Fruit fly (Drosophila melanogaster) whole organism, prepupa: ENCODE measurements around the gene CG13917.

Experiments
- Blimp-1 ChIP-seq: fragments of 200-800 bp; sonication (Bioruptor generic); optimal IDR thresholded peaks from 3 replicates; lab custom pipeline; 2017; ENCODE audit warnings: missing biosample characterization, missing genetic modification characterization, mild to moderate bottlenecking, moderate library complexity, missing genetic modification reagents
- CG10631 ChIP-seq: fragments of 200-800 bp; sonication (Bioruptor generic); optimal IDR thresholded peaks from 2 replicates; lab custom pipeline; 2016; ENCODE audit warnings: missing biosample characterization, missing genetic modification characterization
- CG11294 ChIP-seq: fragments of 200-800 bp; sonication (Bioruptor generic); IDR thresholded peaks from 2 replicates; pipeline ENCODE4 v1.3.6; 2022; ENCODE audit warnings: missing biosample characterization, missing genetic modification characterization
- CG1621 ChIP-seq: fragments of 200-800 bp; sonication (Bioruptor generic); optimal IDR thresholded peaks from 3 replicates; lab custom pipeline; 2018; ENCODE audit warnings: missing biosample characterization, mild to moderate bottlenecking, missing genetic modification characterization
- CG16779 ChIP-seq: fragments of 200-800 bp; sonication (Bioruptor generic); optimal IDR thresholded peaks from 3 replicates; lab custom pipeline; 2017; ENCODE audit warnings: missing biosample characterization, mild to moderate bottlenecking, missing genetic modification characterization
- CG3032 ChIP-seq: fragments of 200-800 bp; optimal IDR thresholded peaks from 2 replicates; lab custom pipeline; 2019; ENCODE audit warnings: missing biosample characterization, mild to moderate bottlenecking, missing genetic modification characterization, moderate library complexity
- CG31627 ChIP-seq: fragments of 200-800 bp; sonication (Bioruptor generic); optimal IDR thresholded peaks from 3 replicates; lab custom pipeline; 2016; ENCODE audit warnings: missing biosample characterization, missing genetic modification characterization
- CG32006 ChIP-seq: fragments of 200-800 bp; sonication (Bioruptor generic); optimal IDR thresholded peaks from 3 replicates; lab custom pipeline; 2017; ENCODE audit warnings: missing biosample characterization, mild to moderate bottlenecking, missing genetic modification characterization
- CG34406 ChIP-seq: fragments of 200-800 bp; sonication (Bioruptor generic); optimal IDR thresholded peaks from 3 replicates; lab custom pipeline; 2016; ENCODE audit warnings: missing biosample characterization, missing genetic modification characterization
- CG4318 ChIP-seq: fragments of 200-800 bp; sonication (Bioruptor generic); optimal IDR thresholded peaks from 3 replicates; lab custom pipeline; 2017; ENCODE audit warnings: missing biosample characterization, mild to moderate bottlenecking, missing genetic modification characterization
- CG6808 ChIP-seq: fragments of 200-800 bp; sonication (Bioruptor generic); optimal IDR thresholded peaks from 3 replicates; lab custom pipeline; 2017; ENCODE audit warnings: missing biosample characterization, missing genetic modification characterization, mild to moderate bottlenecking, moderate library complexity, missing genetic modification reagents
- CG6854 ChIP-seq: fragments of 200-800 bp; sonication (Bioruptor generic); optimal IDR thresholded peaks from 2 replicates; lab custom pipeline; 2017; ENCODE audit warnings: missing biosample characterization, mild to moderate bottlenecking, missing genetic modification characterization
- CG7368 ChIP-seq: fragments of 200-800 bp; sonication (Bioruptor generic); optimal IDR thresholded peaks from 3 replicates; lab custom pipeline; 2016; ENCODE audit warnings: missing biosample characterization, missing genetic modification characterization
- CG8119 ChIP-seq: fragments of 200-800 bp; sonication (Bioruptor generic); IDR thresholded peaks from 3 replicates; pipeline ENCODE4 v1.3.6; 2022; ENCODE audit warnings: missing biosample characterization, missing genetic modification characterization
- CG8632 ChIP-seq: fragments of 200-800 bp; sonication (Bioruptor generic); optimal IDR thresholded peaks from 3 replicates; lab custom pipeline; 2016; ENCODE audit warnings: missing biosample characterization, missing genetic modification characterization
- Eip78C ChIP-seq: fragments of 200-800 bp; sonication (Bioruptor generic); peaks from one replicate; lab custom pipeline; 2016; ENCODE audit warnings: missing biosample characterization, missing genetic modification characterization
- Ets96B ChIP-seq: fragments of 200-800 bp; optimal IDR thresholded peaks from 2 replicates; lab custom pipeline; 2019; ENCODE audit warnings: missing biosample characterization, mild to moderate bottlenecking, missing genetic modification characterization, moderate library complexity
- Hr38 ChIP-seq: sonication (Bioruptor generic); optimal IDR thresholded peaks from 2 replicates; lab custom pipeline; 2016; ENCODE audit warnings: missing biosample characterization, missing genetic modification characterization
- Hr39 ChIP-seq: fragments of 200-800 bp; sonication (Bioruptor generic); optimal IDR thresholded peaks from 2 replicates; lab custom pipeline; 2016; ENCODE audit warnings: missing biosample characterization, missing genetic modification characterization
- Hr4 ChIP-seq: fragments of 200-800 bp; sonication (Bioruptor generic); optimal IDR thresholded peaks from 3 replicates; lab custom pipeline; 2016; ENCODE audit warnings: missing biosample characterization, missing genetic modification characterization
- Lpt ChIP-seq: fragments of 200-800 bp; sonication (Bioruptor generic); optimal IDR thresholded peaks from 3 replicates; lab custom pipeline; 2016; ENCODE audit warnings: missing biosample characterization, missing genetic modification characterization
- Met ChIP-seq: fragments of 200-800 bp; sonication (Bioruptor generic); optimal IDR thresholded peaks from 3 replicates; lab custom pipeline; 2016; ENCODE audit warnings: missing biosample characterization, missing genetic modification characterization
- OdsH ChIP-seq: fragments of 200-800 bp; sonication (Bioruptor generic); optimal IDR thresholded peaks from 3 replicates; lab custom pipeline; 2016; ENCODE audit warnings: missing biosample characterization, missing genetic modification characterization
- Smox ChIP-seq: fragments of 200-800 bp; sonication (Bioruptor generic); optimal IDR thresholded peaks from 3 replicates; lab custom pipeline; 2016; ENCODE audit warnings: missing biosample characterization, missing genetic modification characterization
- Sox102F ChIP-seq: fragments of 200-800 bp; sonication (Bioruptor generic); optimal IDR thresholded peaks from 2 replicates; lab custom pipeline; 2016; ENCODE audit warnings: missing biosample characterization, mild to moderate bottlenecking, missing genetic modification characterization
- Sox14 ChIP-seq: fragments of 200-800 bp; sonication (Bioruptor generic); optimal IDR thresholded peaks from 3 replicates; lab custom pipeline; 2016; ENCODE audit warnings: missing biosample characterization, missing genetic modification characterization
- Sox15 ChIP-seq: fragments of 200-800 bp; sonication (Bioruptor generic); optimal IDR thresholded peaks from 3 replicates; lab custom pipeline; 2016; ENCODE audit warnings: missing biosample characterization, missing genetic modification characterization
- achi ChIP-seq: fragments of 200-800 bp; sonication (Bioruptor generic); optimal IDR thresholded peaks from 3 replicates; lab custom pipeline; 2016; ENCODE audit warnings: missing biosample characterization, missing genetic modification characterization
- dac ChIP-seq: fragments of 200-800 bp; sonication (Bioruptor generic); optimal IDR thresholded peaks from 2 replicates; lab custom pipeline; 2017; ENCODE audit warnings: missing biosample characterization, mild to moderate bottlenecking, missing genetic modification characterization
- dsx ChIP-seq: fragments of 200-800 bp; optimal IDR thresholded peaks from 3 replicates; lab custom pipeline; 2019; ENCODE audit warnings: missing biosample characterization, mild to moderate bottlenecking, missing genetic modification characterization, moderate library complexity; ENCODE audit not compliant: poor library complexity, severe bottlenecking
- eg ChIP-seq: fragments of 200-800 bp; sonication (Bioruptor generic); IDR thresholded peaks from 3 replicates; pipeline ENCODE4 v1.3.6; 2022; ENCODE audit warnings: missing biosample characterization, missing genetic modification characterization
- esn ChIP-seq: fragments of 200-800 bp; sonication (Bioruptor generic); optimal IDR thresholded peaks from 2 replicates; lab custom pipeline; 2016; ENCODE audit warnings: missing biosample characterization, mild to moderate bottlenecking, missing genetic modification characterization, moderate library complexity
- fd59A ChIP-seq: fragments of 200-800 bp; sonication (Bioruptor generic); optimal IDR thresholded peaks from 2 replicates; lab custom pipeline; 2017; ENCODE audit warnings: missing biosample characterization, mild to moderate bottlenecking, missing genetic modification characterization, missing genetic modification reagents
- fkh ChIP-seq: fragments of 200-800 bp; sonication (Bioruptor generic); optimal IDR thresholded peaks from 3 replicates; lab custom pipeline; 2017; ENCODE audit warnings: missing biosample characterization, mild to moderate bottlenecking, missing genetic modification characterization, moderate library complexity
- lz ChIP-seq: fragments of 200-800 bp; sonication (Bioruptor generic); optimal IDR thresholded peaks from 3 replicates; lab custom pipeline; 2016; ENCODE audit warnings: missing biosample characterization, missing genetic modification characterization
- net ChIP-seq: fragments of 200-800 bp; sonication (Bioruptor generic); optimal IDR thresholded peaks from 3 replicates; lab custom pipeline; 2016; ENCODE audit warnings: missing biosample characterization, missing genetic modification characterization
- pdm3 ChIP-seq: fragments of 200-800 bp; sonication (Bioruptor generic); optimal IDR thresholded peaks from 3 replicates; lab custom pipeline; 2016; ENCODE audit warnings: missing biosample characterization, missing genetic modification characterization
- salr ChIP-seq, 2 experiments: fragments of 200-800 bp; sonication (Bioruptor generic); optimal IDR thresholded peaks; 3 replicates each; lab custom pipeline; 2016 to 2018; ENCODE audit warnings: missing biosample characterization in 2 of 2, missing genetic modification characterization in 2 of 2, mild to moderate bottlenecking in 1 of 2
- spab ChIP-seq: fragments of 200-800 bp; sonication (Bioruptor generic); optimal IDR thresholded peaks from 2 replicates; lab custom pipeline; 2017; ENCODE audit warnings: missing biosample characterization, mild to moderate bottlenecking, missing genetic modification characterization, missing genetic modification reagents
- ss ChIP-seq, 2 experiments: fragments of 200-800 bp; sonication (Bioruptor generic); optimal IDR thresholded peaks; 2 replicates in 1 of 2; 3 replicates in 1 of 2; lab custom pipeline; 2017 to 2018; ENCODE audit warnings: mild to moderate bottlenecking in 2 of 2, missing biosample characterization in 2 of 2, missing genetic modification characterization in 2 of 2, moderate library complexity in 1 of 2
- svp ChIP-seq: fragments of 200-800 bp; sonication (Bioruptor generic); peaks from one replicate; lab custom pipeline; 2016; ENCODE audit warnings: missing biosample characterization, missing genetic modification characterization
- vri ChIP-seq: fragments of 200-800 bp; sonication (Bioruptor generic); optimal IDR thresholded peaks from 3 replicates; lab custom pipeline; 2016; ENCODE audit warnings: missing biosample characterization, mild to moderate bottlenecking, missing genetic modification characterization

Gene CG13917

dm6 chr3L:1536487-1537337 is 39.8 kb upstream of the CG13917 start, which contains the start of the genes CG12091 and pns (continued):
- no peak for TF ChIP-seq pdm3
- no peak for TF ChIP-seq Blimp-1 (GFP tag; lab: Kevin White, UChicago)
- TF ChIP-seq Sox102F (GFP tag; lab: Kevin White, UChicago): no peak
- TF ChIP-seq CG34406 (GFP tag; lab: Kevin White, UChicago): peak; percentile 24
- peak; percentile 58 for TF ChIP-seq CG3032 (tag; lab: Kevin White, UChicago)
- TF ChIP-seq CG10631 (GFP tag; lab: Kevin White, UChicago): no peak
- peak in 1 of 2 experiments; percentile 29 for TF ChIP-seq ss (GFP tag; optimal IDR thresholded peaks at IDR 0.05; lab: Kevin White, UChicago)
- TF ChIP-seq Met (GFP tag; lab: Kevin White, UChicago): no peak
- TF ChIP-seq eg: peak; percentile 70
- TF ChIP-seq CG8119 (GFP tag; lab: Robert Waterston, UW): peak; percentile 24; the same call in 1 of the 3 replicates
- TF ChIP-seq dac (GFP tag; lab: Kevin White, UChicago): no peak

DNA sequence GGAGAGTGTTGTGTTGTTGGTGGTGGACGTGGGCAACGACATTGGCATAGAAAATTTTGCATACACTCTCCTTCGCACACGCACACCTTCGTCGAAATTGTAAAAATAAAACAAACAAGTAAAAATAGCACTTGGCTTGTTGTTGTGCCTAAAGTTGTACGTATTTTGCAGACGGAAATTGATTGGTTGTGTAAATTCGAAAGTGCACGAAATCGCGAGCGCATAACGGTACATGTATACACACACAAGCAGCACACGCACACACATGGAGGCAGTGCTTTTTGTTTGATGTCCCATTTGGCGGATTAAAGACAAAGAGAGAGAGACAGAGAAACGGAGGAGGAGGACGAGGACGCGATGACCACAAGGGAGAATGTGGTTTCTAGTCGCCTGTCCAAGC is 39.1 kb upstream of the CG13917 start:
- no peak for TF ChIP-seq CG4318 (GFP tag; lab: Kevin White, UChicago)
- peak; percentile 33 for TF ChIP-seq CG16779

dm6 chr3L:1538314-1538854 is 38.1 kb upstream of the CG13917 start:
- no peak for TF ChIP-seq Ets96B (tag; lab: Kevin White, UChicago)
- no peak for TF ChIP-seq CG7368
- no peak for TF ChIP-seq ss (GFP tag; optimal IDR thresholded peaks at IDR 0.05; lab: Kevin White, UChicago)
- TF ChIP-seq CG32006: no peak
- no peak for TF ChIP-seq OdsH
- peak; percentile 3 for TF ChIP-seq Eip78C (GFP tag; lab: Kevin White, UChicago)
- TF ChIP-seq svp (GFP tag; lab: Kevin White, UChicago): peak; percentile 84
- TF ChIP-seq CG34406 (GFP tag; lab: Kevin White, UChicago): no peak
- TF ChIP-seq CG6854: no peak
- TF ChIP-seq achi (GFP tag; lab: Kevin White, UChicago): no peak
- no peak for TF ChIP-seq salr (GFP tag; optimal IDR thresholded peaks at IDR 0.05; lab: Kevin White, UChicago)
- TF ChIP-seq, all 60 proteins: peak for 2

DNA sequence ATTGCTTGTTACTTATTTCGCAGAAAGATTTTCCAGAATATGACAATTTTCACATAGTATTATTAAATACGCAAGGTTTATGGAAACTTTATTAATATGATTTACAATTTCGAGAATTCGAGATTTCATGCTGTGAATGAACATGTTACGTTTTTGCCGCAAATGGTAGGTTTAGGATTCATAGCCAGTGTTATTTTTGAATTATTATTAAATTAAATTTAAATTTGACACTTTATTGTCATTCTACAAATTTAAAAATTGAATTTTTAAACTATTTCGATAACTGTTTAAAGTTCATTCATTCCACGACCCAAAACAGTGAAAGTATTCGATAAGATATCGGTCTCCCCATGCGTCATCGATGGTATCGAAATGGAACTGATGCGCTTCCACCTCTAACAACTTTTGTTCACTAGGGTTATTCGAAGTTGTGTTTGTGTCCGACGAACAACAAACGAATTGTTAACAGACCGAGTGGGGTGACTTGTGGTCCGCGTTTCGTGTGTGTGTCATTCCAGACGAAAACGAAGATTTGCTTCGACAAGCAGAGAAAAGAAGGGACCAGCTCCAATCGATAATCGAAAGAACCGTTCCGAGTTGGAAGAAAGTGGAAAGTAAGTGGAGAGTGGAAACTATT is 30.7 kb upstream of the CG13917 start, which contains the start of the genes CG32313 and Pcyt1:
Gene CG32313 (minus strand): TSS at position 51 of the 637 bp plus-strand sequence.
Gene Pcyt1 (plus strand): TSS at position 400 of the 637 bp plus-strand sequence.
- TF ChIP-seq Met (GFP tag; lab: Kevin White, UChicago) (no peak), Lpt (no peak), vri (GFP tag; lab: Kevin White, UChicago) (no peak), dsx (GFP tag; lab: Kevin White, UChicago) (no peak), fkh (GFP tag; lab: Kevin White, UChicago) (no peak), CG8119 (GFP tag; lab: Robert Waterston, UW) (no peak), Sox15 (GFP tag; lab: Kevin White, UChicago) (no peak), Hr38 (GFP tag; lab: Kevin White, UChicago) (no peak), salr (GFP tag; optimal IDR thresholded peaks at IDR 0.05; lab: Kevin White, UChicago) (no peak), CG31627 (no peak), fd59A (GFP tag; lab: Kevin White, UChicago) (no peak), spab (no peak), dac (GFP tag; lab: Kevin White, UChicago) (no peak), svp (GFP tag; lab: Kevin White, UChicago) (peak; percentile 79), Hr4 (GFP tag; lab: Kevin White, UChicago) (no peak), lz (GFP tag; lab: Kevin White, UChicago) (no peak), net (GFP tag; lab: Kevin White, UChicago) (no peak), Eip78C (GFP tag; lab: Kevin White, UChicago) (peak; percentile 67), ss (GFP tag; optimal IDR thresholded peaks at IDR 0.05; lab: Kevin White, UChicago) (no peak), CG1621 (tag; lab: Kevin White, UChicago) (no peak), achi (GFP tag; lab: Kevin White, UChicago) (no peak), CG11294 (GFP tag; lab: Robert Waterston, UW) (no peak), esn (GFP tag; lab: Kevin White, UChicago) (peak; percentile 24), CG6808 (GFP tag; lab: Kevin White, UChicago) (no peak), CG8632 (no peak), CG10631 (GFP tag; lab: Kevin White, UChicago) (no peak), Hr39 (GFP tag; lab: Kevin White, UChicago) (no peak), CG3032 (tag; lab: Kevin White, UChicago) (no peak), Sox14 (GFP tag; lab: Kevin White, UChicago) (peak; percentile 28), Smox (GFP tag; lab: Kevin White, UChicago) (no peak)
